Worm (Caenorhabditis elegans) whole organism, young adult: Measurements from ENCODE around the gene R05A10.3.
"Not testable (repeated sequence)": the region's sequence is repeated elsewhere in the genome, so short reads cannot be mapped to it uniquely, and the experiment has no call there.

ENCODE experiments used
- B0336.3 ChIP-seq: fragments of 200-800 bp; sonication (Bioruptor generic); IDR thresholded peaks from 2 replicates; pipeline ENCODE4 v1.3.6; 2022; ENCODE audit warnings: missing genetic modification characterization, missing compliant biosample characterization
- F33H1.4 ChIP-seq: fragments of 200-800 bp; sonication (Bioruptor generic); IDR thresholded peaks from 2 replicates; pipeline ENCODE4 v1.3.6; 2022; ENCODE audit warnings: missing genetic modification reagents, missing genetic modification characterization, missing compliant biosample characterization
- K11D2.4 ChIP-seq: fragments of 200-800 bp; sonication (Bioruptor generic); IDR thresholded peaks from 2 replicates; pipeline ENCODE4 v1.3.6; 2022; ENCODE audit warnings: missing genetic modification reagents, missing genetic modification characterization, missing compliant biosample characterization
- T26A5.8 ChIP-seq: sonication (generic microtip); optimal IDR thresholded peaks from 2 replicates; lab custom pipeline; 2016; ENCODE audit warnings: missing genetic modification characterization, missing compliant biosample characterization
- Y53G8AR.9 ChIP-seq: fragments of 200-800 bp; sonication (Bioruptor generic); conservative IDR thresholded peaks from 2 replicates; pipeline ENCODE4 v1.3.6; 2022; ENCODE audit warnings: missing genetic modification reagents, missing genetic modification characterization, missing compliant biosample characterization
- ama-1 ChIP-seq, 3 experiments: fragments of 150-350 bp in 1 of 3; sonication (generic microtip) in 2 of 3; optimal IDR thresholded peaks; 2 replicates each; lab custom pipeline; 2014 to 2018; ENCODE audit warnings: missing biosample characterization in 2 of 3, missing genetic modification characterization in 2 of 3, missing genetic modification reagents in 2 of 3
- aptf-2 ChIP-seq: fragments of 200-800 bp; sonication (Bioruptor generic); conservative IDR thresholded peaks from 2 replicates; pipeline ENCODE4 v1.3.6; 2022; ENCODE audit warnings: missing genetic modification reagents, missing genetic modification characterization, missing compliant biosample characterization
- aptf-3 ChIP-seq: fragments of 200-800 bp; sonication (Bioruptor generic); IDR thresholded peaks from 2 replicates; pipeline ENCODE4 v1.3.6; 2022; ENCODE audit warnings: missing genetic modification characterization, missing compliant biosample characterization
- attf-6 ChIP-seq: fragments of 200-800 bp; sonication (Bioruptor generic); IDR thresholded peaks from 2 replicates; pipeline ENCODE4 v1.3.6; 2022; ENCODE audit warnings: missing genetic modification reagents, missing genetic modification characterization, missing compliant biosample characterization
- cebp-2 ChIP-seq: fragments of 200-800 bp; sonication (Bioruptor generic); IDR thresholded peaks from 2 replicates; pipeline ENCODE4 v1.3.6; 2022; ENCODE audit warnings: missing genetic modification characterization, missing compliant biosample characterization
- ceh-100 ChIP-seq: fragments of 200-800 bp; sonication (Bioruptor generic); IDR thresholded peaks from 2 replicates; pipeline ENCODE4 v1.3.6; 2022; ENCODE audit warnings: missing genetic modification reagents, missing genetic modification characterization, missing compliant biosample characterization
- ceh-40 ChIP-seq: fragments of 200-800 bp; sonication (Bioruptor generic); IDR thresholded peaks from 2 replicates; pipeline ENCODE4 v1.3.6; 2022; ENCODE audit warnings: missing genetic modification characterization, missing compliant biosample characterization
- chd-7 ChIP-seq: sonication (generic microtip); optimal IDR thresholded peaks from 2 replicates; lab custom pipeline; 2016; ENCODE audit warnings: mild to moderate bottlenecking, missing genetic modification characterization, moderate library complexity, missing compliant biosample characterization
- dox-1 ChIP-seq: fragments of 200-800 bp; sonication (Bioruptor generic); IDR thresholded peaks from 2 replicates; pipeline ENCODE4 v1.3.6; 2022; ENCODE audit warnings: missing genetic modification reagents, missing genetic modification characterization, missing compliant biosample characterization
- dpl-1 ChIP-seq: fragments of 150-350 bp; optimal IDR thresholded peaks from 2 replicates; lab custom pipeline; 2014; ENCODE audit warnings: missing biosample characterization, missing genetic modification reagents, missing genetic modification characterization
- efl-1 ChIP-seq: fragments of 150-350 bp; optimal IDR thresholded peaks from 2 replicates; lab custom pipeline; 2014; ENCODE audit warnings: missing biosample characterization, missing genetic modification reagents, missing genetic modification characterization
- ekl-4 ChIP-seq: fragments of 200-800 bp; sonication (Bioruptor generic); IDR thresholded peaks from 2 replicates; pipeline ENCODE4 v1.3.6; 2022; ENCODE audit warnings: missing genetic modification reagents, missing genetic modification characterization, missing compliant biosample characterization
- hmg-1.2 ChIP-seq: fragments of 200-800 bp; sonication (Bioruptor generic); IDR thresholded peaks from 2 replicates; pipeline ENCODE4 v1.3.6; 2022; ENCODE audit warnings: missing genetic modification reagents, missing genetic modification characterization, missing compliant biosample characterization
- hmg-20 ChIP-seq: fragments of 200-800 bp; sonication (Bioruptor generic); IDR thresholded peaks from 2 replicates; pipeline ENCODE4 v1.3.6; 2022; ENCODE audit warnings: missing genetic modification reagents, missing genetic modification characterization, missing compliant biosample characterization
- hsf-1 ChIP-seq: fragments of 200-800 bp; sonication (Bioruptor generic); IDR thresholded peaks from 2 replicates; pipeline ENCODE4 v1.3.6; 2022; ENCODE audit warnings: missing genetic modification reagents, missing genetic modification characterization, missing compliant biosample characterization
- lin-26 ChIP-seq: fragments of 200-800 bp; sonication (Bioruptor generic); IDR thresholded peaks from 2 replicates; pipeline ENCODE4 v1.3.6; 2022; ENCODE audit warnings: missing genetic modification reagents, missing genetic modification characterization, missing compliant biosample characterization
- madf-6 ChIP-seq: fragments of 200-800 bp; sonication (Bioruptor generic); IDR thresholded peaks from 2 replicates; pipeline ENCODE4 v1.3.6; 2022; ENCODE audit warnings: missing genetic modification reagents, missing genetic modification characterization, missing compliant biosample characterization
- madf-8 ChIP-seq: fragments of 200-800 bp; sonication (Bioruptor generic); conservative IDR thresholded peaks from 2 replicates; pipeline ENCODE4 v1.3.6; 2022; ENCODE audit warnings: missing genetic modification reagents, missing genetic modification characterization, missing compliant biosample characterization
- mes-4 ChIP-seq: sonication (generic microtip); optimal IDR thresholded peaks from 2 replicates; lab custom pipeline; 2016; ENCODE audit warnings: missing genotype, missing genetic modification characterization, missing compliant biosample characterization
- mxl-1 ChIP-seq: sonication (generic microtip); optimal IDR thresholded peaks from 2 replicates; lab custom pipeline; 2016; ENCODE audit warnings: missing genetic modification characterization, missing compliant biosample characterization
- nhr-120 ChIP-seq: fragments of 200-800 bp; sonication (Bioruptor generic); IDR thresholded peaks from 2 replicates; pipeline ENCODE4 v1.3.6; 2022; ENCODE audit warnings: missing genetic modification characterization, missing compliant biosample characterization
- nhr-90 ChIP-seq: sonication (generic microtip); optimal IDR thresholded peaks from 2 replicates; lab custom pipeline; 2016; ENCODE audit warnings: missing genotype, mild to moderate bottlenecking, missing genetic modification characterization, missing compliant biosample characterization
- pbrm-1 ChIP-seq: fragments of 200-800 bp; sonication (Bioruptor generic); IDR thresholded peaks from 2 replicates; pipeline ENCODE4 v1.3.6; 2022; ENCODE audit warnings: missing genetic modification reagents, missing genetic modification characterization, missing compliant biosample characterization
- pha-4 ChIP-seq: fragments of 150-350 bp; sonication (generic microtip); optimal IDR thresholded peaks from 2 replicates; lab custom pipeline; 2014; ENCODE audit warnings: missing biosample characterization, missing genetic modification reagents, missing genetic modification characterization
- snpc-4 ChIP-seq, 5 experiments: fragments of 150-350 bp in 1 of 5; sonication (generic microtip) in 4 of 5; optimal IDR thresholded peaks; 2 replicates each; lab custom pipeline; 2014 to 2018; ENCODE audit warnings: missing genetic modification characterization in 5 of 5, missing biosample characterization in 3 of 5, antibody characterized with exemption in 2 of 5, mild to moderate bottlenecking in 2 of 5, missing compliant biosample characterization in 2 of 5, missing genotype in 2 of 5, moderate library complexity in 2 of 5, missing genetic modification reagents in 1 of 5
- somi-1 ChIP-seq: fragments of 200-800 bp; sonication (Bioruptor generic); optimal IDR thresholded peaks from 2 replicates; lab custom pipeline; 2018; ENCODE audit warnings: mild to moderate bottlenecking, missing genetic modification characterization, missing compliant biosample characterization
- tbx-9 ChIP-seq: sonication (generic microtip); optimal IDR thresholded peaks from 2 replicates; lab custom pipeline; 2016; ENCODE audit warnings: borderline replicate concordance, missing genetic modification characterization, inconsistent platforms, missing compliant biosample characterization
- unc-130 ChIP-seq: sonication (generic microtip); optimal IDR thresholded peaks from 2 replicates; lab custom pipeline; 2016; ENCODE audit warnings: missing genetic modification reagents, missing genetic modification characterization, missing compliant biosample characterization
- zfh-2 ChIP-seq: fragments of 200-800 bp; sonication (Bioruptor generic); conservative IDR thresholded peaks from 2 replicates; pipeline ENCODE4 v1.3.6; 2022; ENCODE audit warnings: missing genetic modification reagents, missing genetic modification characterization, missing compliant biosample characterization
- zim-3 ChIP-seq: sonication (generic microtip); optimal IDR thresholded peaks from 2 replicates; lab custom pipeline; 2017; ENCODE audit warnings: mild to moderate bottlenecking, missing genetic modification characterization, moderate library complexity, missing compliant biosample characterization

Gene R05A10.3

ce11 chrIV:14219714-14220113 is 43.4 kb upstream of the R05A10.3 start, which contains the start of gene sqrd-1:
sqrd-1 (plus strand) TSS chrIV:14219871.
- TF ChIP-seq dox-1 (GFP tag; lab: Robert Waterston, UW) (0 out of 2 replicates have a peak, but pooled peaks have one; percentile 20), ceh-100 (GFP tag; lab: Robert Waterston, UW) (no peak), ama-1 (optimal IDR thresholded peaks at IDR 0.05; lab: Kevin White, UChicago) (peak; percentile 40), ama-1 (GFP tag; optimal IDR thresholded peaks at IDR 0.05; lab: Kevin White, UChicago) (no peak)

DNA sequence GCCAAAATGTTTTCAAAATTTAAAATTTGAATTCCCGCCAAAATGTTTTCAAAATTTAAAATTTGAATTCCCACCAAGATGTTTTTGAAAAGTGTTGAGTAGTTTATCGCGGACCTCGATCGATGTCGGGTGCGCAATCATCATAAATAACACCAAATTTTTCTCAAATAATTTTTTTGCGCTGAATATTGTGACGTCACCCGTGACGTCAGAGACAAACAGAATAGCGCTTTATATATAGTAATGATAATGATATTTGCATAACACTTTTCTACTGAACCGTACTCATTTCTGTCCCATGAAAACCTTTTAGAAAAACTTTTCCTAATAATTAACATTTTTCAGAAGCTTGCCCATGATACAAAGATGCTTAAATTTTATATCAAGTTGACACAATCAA is 42.3 kb upstream of the R05A10.3 start:
- not testable (repeated sequence) for TF ChIP-seq snpc-4 (GFP tag; optimal IDR thresholded peaks at IDR 0.05; lab: Kevin White, UChicago)
- TF ChIP-seq snpc-4 (tag; optimal IDR thresholded peaks at IDR 0.05; lab: Kevin White, UChicago) (peak in 1 of 4 experiments; percentile 89), hmg-1.2 (GFP tag; lab: Robert Waterston, UW) (peak; percentile 27; the same call in 1 of the 2 replicates), madf-8 (0 out of 2 replicates have a peak, but pooled peaks have one; percentile 9), pbrm-1 (GFP tag; lab: Robert Waterston, UW) (peak; percentile 65; the same call in 1 of the 2 replicates), attf-6 (peak; percentile 93)
- TF ChIP-seq, all 124 proteins: peak for 5; not testable (repeated sequence) for 119

- 0 out of 2 replicates have a peak, but pooled peaks have one; percentile 16 for TF ChIP-seq ceh-40
- peak; percentile 48 for TF ChIP-seq F33H1.4
- peak; percentile 98 for TF ChIP-seq hsf-1 (GFP tag; lab: Robert Waterston, UW)
- 0 out of 2 replicates have a peak, but pooled peaks have one; percentile 31 for TF ChIP-seq madf-6 (GFP tag; lab: Robert Waterston, UW)
- peak; percentile 58 for TF ChIP-seq dox-1 (GFP tag; lab: Robert Waterston, UW)
- TF ChIP-seq aptf-3: 0 out of 2 replicates have a peak, but pooled peaks have one; percentile 12
These were observed 41.8 kb upstream of the R05A10.3 start for ce11 chrIV:14218113-14218512.

- TF ChIP-seq somi-1 (GFP tag; lab: Kevin White, UChicago) (no peak), zfh-2 (GFP tag; lab: Robert Waterston, UW) (no peak), madf-8 (0 out of 2 replicates have a peak, but pooled peaks have one; percentile 5), pbrm-1 (GFP tag; lab: Robert Waterston, UW) (no peak), Y53G8AR.9 (GFP tag; lab: Robert Waterston, UW) (no peak), aptf-2 (GFP tag; lab: Robert Waterston, UW) (no peak), snpc-4 (GFP tag; optimal IDR thresholded peaks at IDR 0.05; lab: Kevin White, UChicago) (no peak), snpc-4 (tag; optimal IDR thresholded peaks at IDR 0.05; lab: Kevin White, UChicago) (peak in 1 of 4 experiments; percentile 15), nhr-120 (no peak), hmg-20 (GFP tag; lab: Robert Waterston, UW) (no peak), chd-7 (tag; lab: Kevin White, UChicago) (no peak), madf-6 (GFP tag; lab: Robert Waterston, UW) (peak; percentile 68), K11D2.4 (GFP tag; lab: Robert Waterston, UW) (no peak), dpl-1 (GFP tag; lab: Kevin White, UChicago) (peak; percentile 23), efl-1 (GFP tag; lab: Kevin White, UChicago) (peak; percentile 81), zim-3 (tag; lab: Kevin White, UChicago) (no peak)
These were observed 39.5 kb upstream of the R05A10.3 start for ce11 chrIV:14215777-14216176.

DNA sequence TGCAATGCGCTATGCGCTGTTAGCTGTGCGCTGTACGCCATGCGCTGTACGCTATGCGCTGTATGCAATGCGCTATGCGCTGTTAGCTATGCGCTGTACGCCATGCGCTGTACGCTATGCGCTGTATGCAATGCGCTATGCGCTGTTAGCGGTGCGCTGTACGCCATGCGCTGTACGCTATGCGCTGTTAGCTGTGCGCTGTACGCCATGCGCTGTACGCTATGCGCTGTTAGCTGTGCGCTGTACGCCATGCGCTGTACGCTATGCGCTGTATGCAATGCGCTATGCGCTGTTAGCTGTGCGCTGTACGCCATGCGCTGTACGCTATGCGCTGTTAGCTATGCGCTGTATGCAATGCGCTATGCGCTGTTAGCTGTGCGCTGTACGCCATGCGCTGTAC is 32.1 kb upstream of the R05A10.3 start:
- TF ChIP-seq cebp-2 (GFP tag; lab: Robert Waterston, UW): 0 out of 2 replicates have a peak, but pooled peaks have one; percentile 31

- TF ChIP-seq ekl-4 (no peak), madf-6 (GFP tag; lab: Robert Waterston, UW) (peak; percentile 66), T26A5.8 (tag; lab: Kevin White, UChicago) (no peak), mes-4 (no peak), efl-1 (GFP tag; lab: Kevin White, UChicago) (peak; percentile 73), dpl-1 (GFP tag; lab: Kevin White, UChicago) (peak; percentile 17), snpc-4 (GFP tag; optimal IDR thresholded peaks at IDR 0.05; lab: Kevin White, UChicago) (no peak), snpc-4 (tag; optimal IDR thresholded peaks at IDR 0.05; lab: Kevin White, UChicago) (peak in 1 of 4 experiments; percentile 3), unc-130 (no peak), madf-8 (peak; percentile 22; the same call in 1 of the 2 replicates), mxl-1 (tag; lab: Kevin White, UChicago) (no peak), hsf-1 (GFP tag; lab: Robert Waterston, UW) (no peak), nhr-90 (tag; lab: Kevin White, UChicago) (no peak), tbx-9 (tag; lab: Kevin White, UChicago) (no peak), lin-26 (no peak), pha-4 (tag; lab: Kevin White, UChicago) (no peak), B0336.3 (GFP tag; lab: Robert Waterston, UW) (no peak)
These were observed 26.9 kb upstream of the R05A10.3 start, which contains the start of gene F02H6.3 for ce11 chrIV:14203162-14203561. F02H6.3 (plus strand) TSS chrIV:14203427.
